Fruit fly (Drosophila melanogaster): Measurements from ENCODE around the gene CG32719.

dm6 chrX:7579023-7579422 is 31.2 kb upstream of the CG32719 start:
- TF ChIP-seq EcR (GFP tag; optimal IDR thresholded peaks at IDR 0.05) (no peak), D1 (tag; optimal IDR thresholded peaks at IDR 0.05) (no peak), CG14655 (GFP tag; optimal IDR thresholded peaks at IDR 0.05) (peak; percentile 69), CG32121 (GFP tag; IDR thresholded peaks at IDR 0.05) (peak; percentile 34; the same call in 1 of the 2 replicates), CG10348 (GFP tag; IDR thresholded peaks at IDR 0.05) (no peak), CG8301 (tag; optimal IDR thresholded peaks at IDR 0.05) (peak; percentile 55), rn (GFP tag; IDR thresholded peaks at IDR 0.05) (no peak), fd96Ca (GFP tag; IDR thresholded peaks at IDR 0.05) (0 out of 3 replicates have a peak, but pooled peaks have one; percentile 16), Pif1A (GFP tag; optimal IDR thresholded peaks at IDR 0.05) (peak; percentile 25), CG17806 (tag; optimal IDR thresholded peaks at IDR 0.05) (peak; percentile 39), CG4496 (GFP tag; IDR thresholded peaks at IDR 0.05) (peak; percentile 73)

Data from whole organism, pupa.